Worm (Caenorhabditis elegans) whole organism, young adult: ENCODE results near the gene clec-82.
A peak's percentile ranks its signal among the peaks of the same experiment; 100 is the strongest.

Experiments
- B0019.2 ChIP-seq: fragments of 200-800 bp; sonication (Bioruptor generic); conservative IDR thresholded peaks from 2 replicates; pipeline ENCODE4 v1.3.6; 2022; ENCODE audit warnings: missing genetic modification reagents, missing genetic modification characterization, missing compliant biosample characterization
- B0035.1 ChIP-seq: sonication (generic microtip); optimal IDR thresholded peaks from 2 replicates; lab custom pipeline; 2016; ENCODE audit warnings: missing genetic modification characterization, mild to moderate bottlenecking, missing compliant biosample characterization, missing genotype, missing genetic modification reagents
- F33H1.4 ChIP-seq: fragments of 200-800 bp; sonication (Bioruptor generic); IDR thresholded peaks from 2 replicates; pipeline ENCODE4 v1.3.6; 2022; ENCODE audit warnings: missing genetic modification reagents, missing genetic modification characterization, missing compliant biosample characterization
- F52B5.7 ChIP-seq: sonication (generic microtip); optimal IDR thresholded peaks from 2 replicates; lab custom pipeline; 2016; ENCODE audit warnings: mild to moderate bottlenecking, missing genetic modification characterization, missing compliant biosample characterization
- K11D2.4 ChIP-seq: fragments of 200-800 bp; sonication (Bioruptor generic); IDR thresholded peaks from 2 replicates; pipeline ENCODE4 v1.3.6; 2022; ENCODE audit warnings: missing genetic modification reagents, missing genetic modification characterization, missing compliant biosample characterization
- Y53G8AR.9 ChIP-seq: fragments of 200-800 bp; sonication (Bioruptor generic); conservative IDR thresholded peaks from 2 replicates; pipeline ENCODE4 v1.3.6; 2022; ENCODE audit warnings: missing genetic modification reagents, missing genetic modification characterization, missing compliant biosample characterization
- Y56A3A.18 ChIP-seq: fragments of 200-800 bp; sonication (Bioruptor generic); IDR thresholded peaks from 2 replicates; pipeline ENCODE4 v1.3.6; 2022; ENCODE audit warnings: missing genetic modification reagents, missing genetic modification characterization, missing compliant biosample characterization
- atf-7 ChIP-seq: sonication (generic microtip); optimal IDR thresholded peaks from 2 replicates; lab custom pipeline; 2017; ENCODE audit warnings: mild to moderate bottlenecking, missing genetic modification characterization, missing compliant biosample characterization
- attf-5 ChIP-seq: fragments of 200-800 bp; sonication (Bioruptor generic); optimal IDR thresholded peaks from 2 replicates; lab custom pipeline; 2018; ENCODE audit warnings: mild to moderate bottlenecking, missing genetic modification characterization, missing compliant biosample characterization
- bed-1 ChIP-seq: fragments of 200-800 bp; sonication (Bioruptor generic); IDR thresholded peaks from 2 replicates; pipeline ENCODE4 v1.3.6; 2022; ENCODE audit warnings: missing genetic modification reagents, missing genetic modification characterization, missing compliant biosample characterization
- bed-2 ChIP-seq: fragments of 200-800 bp; sonication (Bioruptor generic); IDR thresholded peaks from 2 replicates; pipeline ENCODE4 v1.3.6; 2022; ENCODE audit warnings: missing genetic modification reagents, missing genetic modification characterization, missing compliant biosample characterization
- ccch-3 ChIP-seq: fragments of 200-800 bp; sonication (Bioruptor generic); optimal IDR thresholded peaks from 2 replicates; lab custom pipeline; 2018; ENCODE audit warnings: mild to moderate bottlenecking, missing genetic modification characterization, missing compliant biosample characterization
- cebp-2 ChIP-seq: fragments of 200-800 bp; sonication (Bioruptor generic); IDR thresholded peaks from 2 replicates; pipeline ENCODE4 v1.3.6; 2022; ENCODE audit warnings: missing genetic modification characterization, missing compliant biosample characterization
- ceh-27 ChIP-seq: fragments of 200-800 bp; sonication (Bioruptor generic); optimal IDR thresholded peaks from 2 replicates; lab custom pipeline; 2018; ENCODE audit warnings: mild to moderate bottlenecking, missing genetic modification characterization, moderate library complexity, missing compliant biosample characterization
- ceh-58 ChIP-seq: fragments of 200-800 bp; sonication (Bioruptor generic); IDR thresholded peaks from 2 replicates; pipeline ENCODE4 v1.3.6; 2022; ENCODE audit warnings: missing genetic modification characterization, missing compliant biosample characterization
- dox-1 ChIP-seq: fragments of 200-800 bp; sonication (Bioruptor generic); IDR thresholded peaks from 2 replicates; pipeline ENCODE4 v1.3.6; 2022; ENCODE audit warnings: missing genetic modification reagents, missing genetic modification characterization, missing compliant biosample characterization
- ekl-4 ChIP-seq: fragments of 200-800 bp; sonication (Bioruptor generic); IDR thresholded peaks from 2 replicates; pipeline ENCODE4 v1.3.6; 2022; ENCODE audit warnings: missing genetic modification reagents, missing genetic modification characterization, missing compliant biosample characterization
- hrde-1 ChIP-seq: sonication (generic microtip); optimal IDR thresholded peaks from 2 replicates; lab custom pipeline; 2016; ENCODE audit warnings: missing genetic modification characterization, mild to moderate bottlenecking, missing compliant biosample characterization, moderate library complexity, missing genotype, missing genetic modification reagents, borderline replicate concordance
- hsf-1 ChIP-seq: fragments of 200-800 bp; sonication (Bioruptor generic); IDR thresholded peaks from 2 replicates; pipeline ENCODE4 v1.3.6; 2022; ENCODE audit warnings: missing genetic modification reagents, missing genetic modification characterization, missing compliant biosample characterization
- lag-1 ChIP-seq: fragments of 200-800 bp; sonication (Bioruptor generic); IDR thresholded peaks from 2 replicates; pipeline ENCODE4 v1.3.6; 2022; ENCODE audit warnings: missing genetic modification reagents, missing genetic modification characterization, missing compliant biosample characterization
- let-526 ChIP-seq: fragments of 200-800 bp; sonication (Bioruptor generic); IDR thresholded peaks from 2 replicates; pipeline ENCODE4 v1.3.6; 2022; ENCODE audit warnings: missing genetic modification reagents, missing genetic modification characterization, missing compliant biosample characterization
- let-607 ChIP-seq, 2 experiments: fragments of 200-800 bp in 1 of 2; sonication (Bioruptor generic) in 1 of 2; sonication (generic microtip) in 1 of 2; optimal IDR thresholded peaks; 2 replicates each; lab custom pipeline; 2016 to 2018; ENCODE audit warnings: mild to moderate bottlenecking in 2 of 2, missing compliant biosample characterization in 2 of 2, missing genetic modification characterization in 2 of 2, moderate library complexity in 2 of 2, missing genotype in 1 of 2
- lin-26 ChIP-seq: fragments of 200-800 bp; sonication (Bioruptor generic); IDR thresholded peaks from 2 replicates; pipeline ENCODE4 v1.3.6; 2022; ENCODE audit warnings: missing genetic modification reagents, missing genetic modification characterization, missing compliant biosample characterization
- lin-35 ChIP-seq, 3 experiments: fragments of 150-350 bp in 2 of 3; sonication (generic microtip) in 1 of 3; optimal IDR thresholded peaks; 2 replicates each; lab custom pipeline; 2014 to 2018; ENCODE audit warnings: missing biosample characterization in 3 of 3, missing genetic modification characterization in 3 of 3, missing genetic modification reagents in 3 of 3
- lin-54 ChIP-seq: fragments of 200-800 bp; sonication (Bioruptor generic); optimal IDR thresholded peaks from 2 replicates; lab custom pipeline; 2018; ENCODE audit warnings: mild to moderate bottlenecking, missing genetic modification characterization, missing compliant biosample characterization
- lsy-27 ChIP-seq: sonication (generic microtip); optimal IDR thresholded peaks from 2 replicates; lab custom pipeline; 2017; ENCODE audit warnings: missing genetic modification characterization, mild to moderate bottlenecking, missing compliant biosample characterization, antibody characterized with exemption, missing genotype, borderline replicate concordance; ENCODE audit not compliant: insufficient read depth
- madf-10 ChIP-seq: sonication (generic microtip); optimal IDR thresholded peaks from 2 replicates; lab custom pipeline; 2016; ENCODE audit warnings: mild to moderate bottlenecking, missing genetic modification characterization, missing compliant biosample characterization
- madf-6 ChIP-seq: fragments of 200-800 bp; sonication (Bioruptor generic); IDR thresholded peaks from 2 replicates; pipeline ENCODE4 v1.3.6; 2022; ENCODE audit warnings: missing genetic modification reagents, missing genetic modification characterization, missing compliant biosample characterization
- mcd-1 ChIP-seq: fragments of 200-800 bp; sonication (Bioruptor generic); IDR thresholded peaks from 2 replicates; pipeline ENCODE4 v1.3.6; 2022; ENCODE audit warnings: missing genetic modification reagents, missing genetic modification characterization, missing compliant biosample characterization
- nhr-120 ChIP-seq: fragments of 200-800 bp; sonication (Bioruptor generic); IDR thresholded peaks from 2 replicates; pipeline ENCODE4 v1.3.6; 2022; ENCODE audit warnings: missing genetic modification characterization, missing compliant biosample characterization
- nhr-179 ChIP-seq: sonication (generic microtip); optimal IDR thresholded peaks from 2 replicates; lab custom pipeline; 2016; ENCODE audit warnings: mild to moderate bottlenecking, missing genetic modification characterization, missing compliant biosample characterization
- nhr-80 ChIP-seq: sonication (generic microtip); optimal IDR thresholded peaks from 2 replicates; lab custom pipeline; 2016; ENCODE audit warnings: missing genetic modification characterization, missing compliant biosample characterization
- rpc-1 ChIP-seq, 2 experiments: fragments of 150-350 bp in 1 of 2; sonication (generic microtip) in 1 of 2; optimal IDR thresholded peaks; 2 replicates each; lab custom pipeline; 2014 to 2018; ENCODE audit warnings: missing biosample characterization in 1 of 2, missing genetic modification characterization in 1 of 2, missing genetic modification reagents in 1 of 2, missing genotype in 1 of 2
- snpc-4 ChIP-seq, 5 experiments: fragments of 150-350 bp in 1 of 5; sonication (generic microtip) in 4 of 5; optimal IDR thresholded peaks; 2 replicates each; lab custom pipeline; 2014 to 2018; ENCODE audit warnings: missing genetic modification characterization in 5 of 5, missing biosample characterization in 3 of 5, antibody characterized with exemption in 2 of 5, mild to moderate bottlenecking in 2 of 5, missing compliant biosample characterization in 2 of 5, missing genotype in 2 of 5, moderate library complexity in 2 of 5, missing genetic modification reagents in 1 of 5
- sptf-2 ChIP-seq: fragments of 200-800 bp; sonication (Bioruptor generic); optimal IDR thresholded peaks from 2 replicates; lab custom pipeline; 2018; ENCODE audit warnings: mild to moderate bottlenecking, missing genetic modification characterization, missing compliant biosample characterization
- tlf-1 ChIP-seq: fragments of 200-800 bp; sonication (Bioruptor generic); optimal IDR thresholded peaks from 2 replicates; lab custom pipeline; 2018; ENCODE audit warnings: mild to moderate bottlenecking, missing genetic modification characterization, missing compliant biosample characterization
- xnd-1 ChIP-seq: sonication (generic microtip); optimal IDR thresholded peaks from 2 replicates; lab custom pipeline; 2016; ENCODE audit warnings: missing genotype, missing genetic modification reagents, missing genetic modification characterization, missing compliant biosample characterization
- ztf-25 ChIP-seq: fragments of 200-800 bp; sonication (Bioruptor generic); IDR thresholded peaks from 2 replicates; pipeline ENCODE4 v1.3.6; 2022; ENCODE audit warnings: missing genetic modification reagents, missing genetic modification characterization, missing compliant biosample characterization
- ztf-28 ChIP-seq: fragments of 200-800 bp; sonication (Bioruptor generic); IDR thresholded peaks from 2 replicates; pipeline ENCODE4 v1.3.6; 2022; ENCODE audit warnings: missing genetic modification reagents, missing genetic modification characterization, missing compliant biosample characterization
- ztf-3 ChIP-seq: fragments of 200-800 bp; sonication (Bioruptor generic); optimal IDR thresholded peaks from 2 replicates; lab custom pipeline; 2018; ENCODE audit warnings: mild to moderate bottlenecking, missing genetic modification characterization, missing compliant biosample characterization

The clec-82 gene

ce11 chrIV:2851625-2852024 lies 16.2 kb downstream of the clec-82 start:
- TF ChIP-seq ztf-28 (GFP tag; lab: Robert Waterston, UW): no peak
- TF ChIP-seq lin-35 (GFP tag; optimal IDR thresholded peaks at IDR 0.05; lab: Kevin White, UChicago): no peak
- TF ChIP-seq attf-5 (GFP tag; lab: Kevin White, UChicago): no peak
- TF ChIP-seq F52B5.7 (tag; lab: Kevin White, UChicago): no peak
- no peak for TF ChIP-seq lsy-27 (tag; lab: Kevin White, UChicago)
- TF ChIP-seq lin-26 (GFP tag; lab: Robert Waterston, UW): no peak
- TF ChIP-seq nhr-80 (tag; lab: Kevin White, UChicago): no peak
- no peak for TF ChIP-seq K11D2.4 (GFP tag; lab: Robert Waterston, UW)
- no peak for TF ChIP-seq Y56A3A.18 (GFP tag; lab: Robert Waterston, UW)

ce11 chrIV:2853164-2853563 lies 17.7 kb downstream of the clec-82 start, which contains the start of gene Y54G2A.49:
Gene Y54G2A.49 (minus strand): TSS chrIV:2853264.
- TF ChIP-seq hsf-1 (GFP tag; lab: Robert Waterston, UW) (no peak), F33H1.4 (GFP tag; lab: Robert Waterston, UW) (no peak), atf-7 (tag; lab: Kevin White, UChicago) (no peak), lag-1 (GFP tag; lab: Robert Waterston, UW) (no peak), let-607 (tag; optimal IDR thresholded peaks at IDR 0.05; lab: Kevin White, UChicago) (no peak), nhr-120 (GFP tag; lab: Robert Waterston, UW) (no peak), B0035.1 (tag; lab: Kevin White, UChicago) (no peak), bed-1 (GFP tag; lab: Robert Waterston, UW) (no peak), hrde-1 (tag; lab: Kevin White, UChicago) (no peak), B0019.2 (no peak), mcd-1 (GFP tag; lab: Robert Waterston, UW) (no peak), ccch-3 (GFP tag; lab: Kevin White, UChicago) (no peak), bed-2 (GFP tag; lab: Robert Waterston, UW) (no peak), sptf-2 (GFP tag; lab: Kevin White, UChicago) (no peak), ekl-4 (no peak), ztf-28 (GFP tag; lab: Robert Waterston, UW) (no peak), nhr-179 (tag; lab: Kevin White, UChicago) (no peak), snpc-4 (GFP tag; optimal IDR thresholded peaks at IDR 0.05; lab: Kevin White, UChicago) (no peak), snpc-4 (tag; optimal IDR thresholded peaks at IDR 0.05; lab: Kevin White, UChicago) (no peak), madf-6 (GFP tag; lab: Robert Waterston, UW) (no peak)

- TF ChIP-seq rpc-1 (optimal IDR thresholded peaks at IDR 0.05; lab: Kevin White, UChicago) (no peak), rpc-1 (tag; optimal IDR thresholded peaks at IDR 0.05; lab: Kevin White, UChicago) (no peak), dox-1 (GFP tag; lab: Robert Waterston, UW) (0 out of 2 replicates have a peak, but pooled peaks have one; percentile 13), ztf-3 (GFP tag; lab: Kevin White, UChicago) (no peak), Y53G8AR.9 (GFP tag; lab: Robert Waterston, UW) (no peak), let-607 (tag; optimal IDR thresholded peaks at IDR 0.05; lab: Kevin White, UChicago) (no peak), ceh-27 (GFP tag; lab: Kevin White, UChicago) (no peak), madf-10 (tag; lab: Kevin White, UChicago) (no peak), xnd-1 (tag; lab: Kevin White, UChicago) (no peak), cebp-2 (GFP tag; lab: Robert Waterston, UW) (no peak), let-526 (GFP tag; lab: Robert Waterston, UW) (no peak), nhr-80 (tag; lab: Kevin White, UChicago) (peak; percentile 67), ceh-58 (GFP tag; lab: Robert Waterston, UW) (no peak), tlf-1 (GFP tag; lab: Kevin White, UChicago) (no peak), lin-54 (GFP tag; lab: Kevin White, UChicago) (no peak), ztf-25 (GFP tag; lab: Robert Waterston, UW) (no peak)
- TF ChIP-seq, all 124 proteins: peak for 2
Observed at ce11 chrIV:2854161-2854560, 18.7 kb downstream of the clec-82 start.
